Fruit fly (Drosophila melanogaster): ENCODE results near the gene ImpE2.

The ImpE2 gene

DNA sequence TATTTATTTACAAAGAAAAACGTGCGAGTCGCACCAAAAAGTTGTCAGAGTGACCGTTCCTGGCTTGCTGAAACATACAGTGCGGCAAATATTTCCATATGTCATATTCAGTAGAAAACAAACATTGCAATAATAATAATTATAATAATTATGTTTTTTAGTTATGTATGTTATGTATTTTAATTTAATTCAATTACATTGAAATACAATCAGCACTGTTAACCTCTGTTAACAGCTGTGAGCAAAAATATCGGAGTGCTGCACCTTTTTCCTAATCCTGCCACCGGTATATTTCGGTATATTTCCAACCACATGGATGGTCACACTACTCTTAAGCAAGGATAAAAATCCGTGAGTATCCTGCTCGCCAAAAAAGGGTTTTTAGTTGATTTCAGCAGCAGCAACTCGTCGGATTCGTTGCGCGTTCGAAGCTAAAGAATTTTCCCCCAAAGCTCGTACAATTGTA lies 40.4 kb downstream of the ImpE2 start, which contains the start of the genes CG32267 and CG42324 (continued):
- TF ChIP-seq her (GFP tag; optimal IDR thresholded peaks at IDR 0.05) = no peak
- TF ChIP-seq pzg (GFP tag; optimal IDR thresholded peaks at IDR 0.05) = peak; percentile 79
- TF ChIP-seq en (GFP tag; optimal IDR thresholded peaks at IDR 0.05) = no peak
- TF ChIP-seq Bgb (GFP tag; IDR thresholded peaks at IDR 0.05; ENCODE audit: partially characterized antibody) = 0 out of 2 replicates have a peak, but pooled peaks have one; percentile 6
- no peak for TF ChIP-seq CG4282 (GFP tag; optimal IDR thresholded peaks at IDR 0.05)
- peak; percentile 25 for TF ChIP-seq CG33213 (GFP tag; optimal IDR thresholded peaks at IDR 0.05)
- no peak for TF ChIP-seq E2f1 (GFP tag; IDR thresholded peaks at IDR 0.05)
- no peak for TF ChIP-seq CG10366 (GFP tag; IDR thresholded peaks at IDR 0.05)
- TF ChIP-seq NFAT (GFP tag; IDR thresholded peaks at IDR 0.05) = no peak
- TF ChIP-seq Gsc (GFP tag; IDR thresholded peaks at IDR 0.05) = no peak
- peak; percentile 1 for TF ChIP-seq CG11504 (tag; optimal IDR thresholded peaks at IDR 0.05)
- no peak for TF ChIP-seq CG10959 (GFP tag; IDR thresholded peaks at IDR 0.05)
- 0 out of 3 replicates have a peak, but pooled peaks have one; percentile 21 for TF ChIP-seq CG16813 (GFP tag; IDR thresholded peaks at IDR 0.05; ENCODE audit: partially characterized antibody)
- no peak for TF ChIP-seq CG5245 (GFP tag; optimal IDR thresholded peaks at IDR 0.05)
- TF ChIP-seq chinmo (GFP tag; IDR thresholded peaks at IDR 0.05; ENCODE audit: partially characterized antibody) = 0 out of 4 replicates have a peak, but pooled peaks have one; percentile 21
- no peak for TF ChIP-seq psq (GFP tag; optimal IDR thresholded peaks at IDR 0.05)
- TF ChIP-seq gce (GFP tag; IDR thresholded peaks at IDR 0.05) = no peak
- peak; percentile 25 for TF ChIP-seq BEAF-32 (GFP tag; optimal IDR thresholded peaks at IDR 0.05)
- TF ChIP-seq CG4820 (GFP tag; optimal IDR thresholded peaks at IDR 0.05) = no peak
- TF ChIP-seq stwl (tag; optimal IDR thresholded peaks at IDR 0.05) = peak; percentile 90
- TF ChIP-seq CG1603 (tag; optimal IDR thresholded peaks at IDR 0.05) = peak; percentile 7

DNA sequence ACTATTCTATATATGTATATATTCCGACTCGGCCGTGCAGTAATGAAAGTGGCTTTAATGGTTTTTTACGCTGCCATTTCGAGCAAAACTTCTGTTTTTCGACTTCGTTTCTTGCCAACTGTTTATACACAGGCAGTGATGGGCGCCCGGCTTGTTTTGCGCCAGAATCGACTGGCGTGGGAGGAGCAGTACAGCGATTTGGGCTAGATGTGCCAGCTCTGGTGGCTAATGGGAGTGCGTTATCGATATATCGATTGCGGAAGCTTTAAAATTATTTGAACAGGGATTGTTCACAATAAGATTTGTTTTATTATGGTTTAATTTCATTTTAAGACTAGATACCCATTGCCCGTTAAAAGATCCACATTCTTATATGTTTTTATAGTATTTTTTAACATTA lies 41.3 kb downstream of the ImpE2 start, which contains the start of gene CG14971:
TSS of gene CG14971 (minus strand) at position 136 of the 400 bp plus-strand sequence.
- TF ChIP-seq en (GFP tag; optimal IDR thresholded peaks at IDR 0.05) (no peak), sug (tag; optimal IDR thresholded peaks at IDR 0.05) (peak; percentile 61), CrebB (tag; optimal IDR thresholded peaks at IDR 0.05) (no peak), CTCF (GFP tag; optimal IDR thresholded peaks at IDR 0.05) (no peak), CG17612 (GFP tag; IDR thresholded peaks at IDR 0.05) (no peak), bbx (GFP tag; IDR thresholded peaks at IDR 0.05; ENCODE audit: partially characterized antibody) (peak; percentile 91), maf-S (GFP tag; optimal IDR thresholded peaks at IDR 0.05) (peak; percentile 39), PHDP (tag; optimal IDR thresholded peaks at IDR 0.05) (peak; percentile 8), psq (GFP tag; optimal IDR thresholded peaks at IDR 0.05) (no peak), CG12071 (GFP tag; optimal IDR thresholded peaks at IDR 0.05) (no peak), CG10543 (GFP tag; optimal IDR thresholded peaks at IDR 0.05) (peak; percentile 23), Nf-YB (GFP tag; optimal IDR thresholded peaks at IDR 0.05) (no peak), CG34376 (GFP tag; optimal IDR thresholded peaks at IDR 0.05) (peak; percentile 33), ranshi (GFP tag; IDR thresholded peaks at IDR 0.05) (no peak), unc-4 (GFP tag; IDR thresholded peaks at IDR 0.05; ENCODE audit: partially characterized antibody) (peak; percentile 85), CG6765 (GFP tag; optimal IDR thresholded peaks at IDR 0.05) (no peak), CG16863 (GFP tag; optimal IDR thresholded peaks at IDR 0.05) (no peak), ttk (GFP tag; IDR thresholded peaks at IDR 0.05) (no peak), CG6689 (GFP tag; IDR thresholded peaks at IDR 0.05) (no peak), CG11093 (GFP tag; IDR thresholded peaks at IDR 0.05) (no peak), CG13424 (tag; optimal IDR thresholded peaks at IDR 0.05) (peak; percentile 14), crol (GFP tag; IDR thresholded peaks at IDR 0.05) (no peak), slbo (GFP tag; IDR thresholded peaks at IDR 0.05) (peak; percentile 76), Hsf (GFP tag; optimal IDR thresholded peaks at IDR 0.05) (peak; percentile 22), repo (GFP tag; optimal IDR thresholded peaks at IDR 0.05) (peak; percentile 30), ftz-f1 (GFP tag; optimal IDR thresholded peaks at IDR 0.05) (peak; percentile 9), Dip3 (GFP tag; optimal IDR thresholded peaks at IDR 0.05) (peak; percentile 39), al (GFP tag; IDR thresholded peaks at IDR 0.05) (0 out of 2 replicates have a peak, but pooled peaks have one; percentile 24), run (tag; optimal IDR thresholded peaks at IDR 0.05) (no peak), Dad (GFP tag; optimal IDR thresholded peaks at IDR 0.05) (peak; percentile 37), tap (tag; optimal IDR thresholded peaks at IDR 0.05) (no peak), lmd (GFP tag; IDR thresholded peaks at IDR 0.05) (peak; percentile 48; the same call in 1 of the 2 replicates), Myb (GFP tag; optimal IDR thresholded peaks at IDR 0.05) (peak; percentile 67)

All from whole organism, embryonic.